Fruit fly (Drosophila melanogaster) whole organism, prepupa: ENCODE measurements around the gene mas.

Source experiments
- Blimp-1 ChIP-seq: fragments of 200-800 bp; sonication (Bioruptor generic); optimal IDR thresholded peaks from 3 replicates; lab custom pipeline; 2017; ENCODE audit warnings: missing biosample characterization, missing genetic modification characterization, mild to moderate bottlenecking, moderate library complexity, missing genetic modification reagents
- CG10631 ChIP-seq: fragments of 200-800 bp; sonication (Bioruptor generic); optimal IDR thresholded peaks from 2 replicates; lab custom pipeline; 2016; ENCODE audit warnings: missing biosample characterization, missing genetic modification characterization
- CG10669 ChIP-seq: fragments of 200-800 bp; sonication (Bioruptor generic); optimal IDR thresholded peaks from 3 replicates; lab custom pipeline; 2018; ENCODE audit warnings: missing biosample characterization, mild to moderate bottlenecking, missing genetic modification characterization, moderate library complexity
- CG15336 ChIP-seq: fragments of 200-800 bp; sonication (Bioruptor generic); IDR thresholded peaks from 2 replicates; pipeline ENCODE4 v1.3.6; 2022; ENCODE audit warnings: missing biosample characterization, missing genetic modification characterization
- CG16779 ChIP-seq: fragments of 200-800 bp; sonication (Bioruptor generic); optimal IDR thresholded peaks from 3 replicates; lab custom pipeline; 2017; ENCODE audit warnings: missing biosample characterization, mild to moderate bottlenecking, missing genetic modification characterization
- CG3032 ChIP-seq: fragments of 200-800 bp; optimal IDR thresholded peaks from 2 replicates; lab custom pipeline; 2019; ENCODE audit warnings: missing biosample characterization, mild to moderate bottlenecking, missing genetic modification characterization, moderate library complexity
- CG32006 ChIP-seq: fragments of 200-800 bp; sonication (Bioruptor generic); optimal IDR thresholded peaks from 3 replicates; lab custom pipeline; 2017; ENCODE audit warnings: missing biosample characterization, mild to moderate bottlenecking, missing genetic modification characterization
- CG3919 ChIP-seq: fragments of 200-800 bp; sonication (Bioruptor generic); optimal IDR thresholded peaks from 3 replicates; lab custom pipeline; 2016; ENCODE audit warnings: missing biosample characterization, missing genetic modification characterization
- CG4318 ChIP-seq: fragments of 200-800 bp; sonication (Bioruptor generic); optimal IDR thresholded peaks from 3 replicates; lab custom pipeline; 2017; ENCODE audit warnings: missing biosample characterization, mild to moderate bottlenecking, missing genetic modification characterization
- CG6163 ChIP-seq: fragments of 200-800 bp; sonication (Bioruptor generic); IDR thresholded peaks from 3 replicates; pipeline ENCODE4 v1.3.6; 2022; ENCODE audit warnings: missing biosample characterization, missing genetic modification characterization
- CG6276 ChIP-seq: fragments of 200-800 bp; sonication (Bioruptor generic); optimal IDR thresholded peaks from 2 replicates; lab custom pipeline; 2017; ENCODE audit warnings: missing biosample characterization, mild to moderate bottlenecking, missing genetic modification characterization
- CG6792 ChIP-seq: fragments of 200-800 bp; sonication (Bioruptor generic); optimal IDR thresholded peaks from 3 replicates; lab custom pipeline; 2016; ENCODE audit warnings: missing biosample characterization, missing genetic modification characterization
- CG8119 ChIP-seq: fragments of 200-800 bp; sonication (Bioruptor generic); IDR thresholded peaks from 3 replicates; pipeline ENCODE4 v1.3.6; 2022; ENCODE audit warnings: missing biosample characterization, missing genetic modification characterization
- CG8319 ChIP-seq: fragments of 200-800 bp; sonication (Bioruptor generic); optimal IDR thresholded peaks from 3 replicates; lab custom pipeline; 2016; ENCODE audit warnings: missing biosample characterization, missing genetic modification characterization
- CG9139 ChIP-seq: fragments of 200-800 bp; sonication (Bioruptor generic); optimal IDR thresholded peaks from 3 replicates; lab custom pipeline; 2017; ENCODE audit warnings: missing biosample characterization, mild to moderate bottlenecking, missing genetic modification characterization
- Eip78C ChIP-seq: fragments of 200-800 bp; sonication (Bioruptor generic); peaks from one replicate; lab custom pipeline; 2016; ENCODE audit warnings: missing biosample characterization, missing genetic modification characterization
- Eip93F ChIP-seq: fragments of 200-800 bp; sonication (Bioruptor generic); optimal IDR thresholded peaks from 2 replicates; lab custom pipeline; 2016; ENCODE audit warnings: missing biosample characterization, mild to moderate bottlenecking, missing genetic modification characterization
- Hr4 ChIP-seq: fragments of 200-800 bp; sonication (Bioruptor generic); optimal IDR thresholded peaks from 3 replicates; lab custom pipeline; 2016; ENCODE audit warnings: missing biosample characterization, missing genetic modification characterization
- Lpt ChIP-seq: fragments of 200-800 bp; sonication (Bioruptor generic); optimal IDR thresholded peaks from 3 replicates; lab custom pipeline; 2016; ENCODE audit warnings: missing biosample characterization, missing genetic modification characterization
- Met ChIP-seq: fragments of 200-800 bp; sonication (Bioruptor generic); optimal IDR thresholded peaks from 3 replicates; lab custom pipeline; 2016; ENCODE audit warnings: missing biosample characterization, missing genetic modification characterization
- OdsH ChIP-seq: fragments of 200-800 bp; sonication (Bioruptor generic); optimal IDR thresholded peaks from 3 replicates; lab custom pipeline; 2016; ENCODE audit warnings: missing biosample characterization, missing genetic modification characterization
- Smox ChIP-seq: fragments of 200-800 bp; sonication (Bioruptor generic); optimal IDR thresholded peaks from 3 replicates; lab custom pipeline; 2016; ENCODE audit warnings: missing biosample characterization, missing genetic modification characterization
- Sox102F ChIP-seq: fragments of 200-800 bp; sonication (Bioruptor generic); optimal IDR thresholded peaks from 2 replicates; lab custom pipeline; 2016; ENCODE audit warnings: missing biosample characterization, mild to moderate bottlenecking, missing genetic modification characterization
- Sox14 ChIP-seq: fragments of 200-800 bp; sonication (Bioruptor generic); optimal IDR thresholded peaks from 3 replicates; lab custom pipeline; 2016; ENCODE audit warnings: missing biosample characterization, missing genetic modification characterization
- Sox15 ChIP-seq: fragments of 200-800 bp; sonication (Bioruptor generic); optimal IDR thresholded peaks from 3 replicates; lab custom pipeline; 2016; ENCODE audit warnings: missing biosample characterization, missing genetic modification characterization
- dac ChIP-seq: fragments of 200-800 bp; sonication (Bioruptor generic); optimal IDR thresholded peaks from 2 replicates; lab custom pipeline; 2017; ENCODE audit warnings: missing biosample characterization, mild to moderate bottlenecking, missing genetic modification characterization
- dsx ChIP-seq: fragments of 200-800 bp; optimal IDR thresholded peaks from 3 replicates; lab custom pipeline; 2019; ENCODE audit warnings: missing biosample characterization, mild to moderate bottlenecking, missing genetic modification characterization, moderate library complexity; ENCODE audit not compliant: poor library complexity, severe bottlenecking
- eg ChIP-seq: fragments of 200-800 bp; sonication (Bioruptor generic); IDR thresholded peaks from 3 replicates; pipeline ENCODE4 v1.3.6; 2022; ENCODE audit warnings: missing biosample characterization, missing genetic modification characterization
- esn ChIP-seq: fragments of 200-800 bp; sonication (Bioruptor generic); optimal IDR thresholded peaks from 2 replicates; lab custom pipeline; 2016; ENCODE audit warnings: missing biosample characterization, mild to moderate bottlenecking, missing genetic modification characterization, moderate library complexity
- fd59A ChIP-seq: fragments of 200-800 bp; sonication (Bioruptor generic); optimal IDR thresholded peaks from 2 replicates; lab custom pipeline; 2017; ENCODE audit warnings: missing biosample characterization, mild to moderate bottlenecking, missing genetic modification characterization, missing genetic modification reagents
- fkh ChIP-seq: fragments of 200-800 bp; sonication (Bioruptor generic); optimal IDR thresholded peaks from 3 replicates; lab custom pipeline; 2017; ENCODE audit warnings: missing biosample characterization, mild to moderate bottlenecking, missing genetic modification characterization, moderate library complexity
- lz ChIP-seq: fragments of 200-800 bp; sonication (Bioruptor generic); optimal IDR thresholded peaks from 3 replicates; lab custom pipeline; 2016; ENCODE audit warnings: missing biosample characterization, missing genetic modification characterization
- spab ChIP-seq: fragments of 200-800 bp; sonication (Bioruptor generic); optimal IDR thresholded peaks from 2 replicates; lab custom pipeline; 2017; ENCODE audit warnings: missing biosample characterization, mild to moderate bottlenecking, missing genetic modification characterization, missing genetic modification reagents
- ss ChIP-seq, 2 experiments: fragments of 200-800 bp; sonication (Bioruptor generic); optimal IDR thresholded peaks; 2 replicates in 1 of 2; 3 replicates in 1 of 2; lab custom pipeline; 2017 to 2018; ENCODE audit warnings: mild to moderate bottlenecking in 2 of 2, missing biosample characterization in 2 of 2, missing genetic modification characterization in 2 of 2, moderate library complexity in 1 of 2
- svp ChIP-seq: fragments of 200-800 bp; sonication (Bioruptor generic); peaks from one replicate; lab custom pipeline; 2016; ENCODE audit warnings: missing biosample characterization, missing genetic modification characterization
- topi ChIP-seq: fragments of 200-800 bp; sonication (Bioruptor generic); optimal IDR thresholded peaks from 3 replicates; lab custom pipeline; 2016; ENCODE audit warnings: missing biosample characterization, missing genetic modification characterization
- vri ChIP-seq: fragments of 200-800 bp; sonication (Bioruptor generic); optimal IDR thresholded peaks from 3 replicates; lab custom pipeline; 2016; ENCODE audit warnings: missing biosample characterization, mild to moderate bottlenecking, missing genetic modification characterization

Gene mas

dm6 chr3L:4142064-4142463, 25.2 kb downstream of the mas start, which contains the start of gene CG32260:
Gene CG32260, plus strand, starts transcription at chr3L:4142364.
- no peak for TF ChIP-seq Smox (GFP tag; lab: Kevin White, UChicago)

- TF ChIP-seq svp (GFP tag; lab: Kevin White, UChicago) (peak; percentile 20), CG6792 (no peak)
These were observed 26.1 kb downstream of the mas start, which contains the start of gene Akh for dm6 chr3L:4141167-4141566. Gene Akh, plus strand, starts transcription at chr3L:4141467.

DNA sequence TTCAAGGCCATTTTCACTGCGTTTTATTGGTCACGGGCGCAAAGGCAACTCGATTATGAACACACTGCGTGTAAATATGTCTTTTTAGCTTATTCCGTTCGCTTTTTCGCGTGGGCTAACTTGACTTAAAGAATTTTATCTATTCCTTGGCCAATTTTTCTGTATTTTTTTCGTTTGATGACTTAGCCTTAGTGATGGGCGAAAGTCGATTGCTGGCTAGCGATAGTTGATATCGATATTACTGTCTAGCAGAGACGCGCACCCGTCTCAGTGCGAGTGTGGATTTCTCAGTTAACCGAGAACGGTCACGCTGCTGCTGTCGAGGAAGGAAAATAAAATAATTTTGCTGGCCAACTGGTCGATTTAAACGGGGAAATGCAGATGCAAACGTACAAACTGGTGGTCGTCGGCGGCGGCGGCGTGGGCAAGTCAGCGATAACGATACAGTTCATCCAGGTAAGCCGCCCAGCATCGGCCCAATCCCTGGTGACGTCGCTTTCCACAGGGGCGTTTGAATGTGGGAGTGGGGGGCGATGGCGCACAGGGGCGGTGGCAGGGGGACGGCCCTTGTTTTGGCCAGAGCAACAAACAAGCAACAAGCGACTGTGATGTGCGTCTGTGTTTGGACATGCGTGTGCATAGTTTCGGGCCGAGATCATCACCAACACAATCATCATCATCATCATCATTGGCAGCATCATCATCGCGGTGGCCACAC, 28.3 kb downstream of the mas start, which contains the start of the genes Rop and Ras64B:
TSS of gene Rop (minus strand) at position 193 of the 718 bp plus-strand sequence.
TSS of gene Ras64B (plus strand) at position 273 of the 718 bp plus-strand sequence.
- TF ChIP-seq Sox14 (GFP tag; lab: Kevin White, UChicago): peak; percentile 75
- peak; percentile 87 for TF ChIP-seq fkh (GFP tag; lab: Kevin White, UChicago)
- no peak for TF ChIP-seq fd59A (GFP tag; lab: Kevin White, UChicago)
- no peak for TF ChIP-seq CG6163 (GFP tag; lab: Robert Waterston, UW)
- TF ChIP-seq Eip93F (GFP tag; lab: Kevin White, UChicago): no peak
- TF ChIP-seq Met (GFP tag; lab: Kevin White, UChicago): no peak
- no peak for TF ChIP-seq CG9139 (GFP tag; lab: Kevin White, UChicago)
- no peak for TF ChIP-seq CG32006
- TF ChIP-seq esn (GFP tag; lab: Kevin White, UChicago): peak; percentile 57
- TF ChIP-seq Hr4: no peak
- TF ChIP-seq svp (GFP tag; lab: Kevin White, UChicago): peak; percentile 94
- TF ChIP-seq CG15336 (GFP tag; lab: Robert Waterston, UW): peak; percentile 14; the same call in 1 of the 2 replicates
- TF ChIP-seq Eip78C (GFP tag; lab: Kevin White, UChicago): no peak
- peak; percentile 29 for TF ChIP-seq CG3032 (tag; lab: Kevin White, UChicago)
- no peak for TF ChIP-seq Sox15 (GFP tag; lab: Kevin White, UChicago)
- TF ChIP-seq CG6276 (GFP tag; lab: Kevin White, UChicago): no peak
- no peak for TF ChIP-seq eg
- TF ChIP-seq lz (GFP tag; lab: Kevin White, UChicago): peak; percentile 20
- no peak for TF ChIP-seq CG6792
- no peak for TF ChIP-seq Sox102F (GFP tag; lab: Kevin White, UChicago)
- no peak for TF ChIP-seq topi
- TF ChIP-seq OdsH (GFP tag; lab: Kevin White, UChicago): no peak
- TF ChIP-seq Smox (GFP tag; lab: Kevin White, UChicago): no peak
- no peak for TF ChIP-seq dac (GFP tag; lab: Kevin White, UChicago)
- peak; percentile 22; the same call in 1 of the 3 replicates for TF ChIP-seq CG8119
- no peak for TF ChIP-seq CG10631 (GFP tag; lab: Kevin White, UChicago)
- TF ChIP-seq Blimp-1: no peak

dm6 chr3L:4135857-4136256, 31.4 kb downstream of the mas start, which contains the start of gene RfC4:
Gene RfC4, minus strand, starts transcription at chr3L:4136038.
- TF ChIP-seq CG4318 (GFP tag; lab: Kevin White, UChicago) (no peak), Eip78C (GFP tag; lab: Kevin White, UChicago) (no peak), CG8319 (GFP tag; lab: Kevin White, UChicago) (no peak), CG10669 (no peak), CG16779 (tag; lab: Kevin White, UChicago) (no peak), CG3919 (no peak), spab (GFP tag; lab: Kevin White, UChicago) (no peak), vri (GFP tag; lab: Kevin White, UChicago) (no peak), Lpt (no peak), OdsH (GFP tag; lab: Kevin White, UChicago) (no peak), dsx (no peak), CG32006 (no peak), ss (GFP tag; optimal IDR thresholded peaks at IDR 0.05; lab: Kevin White, UChicago) (no peak), esn (GFP tag; lab: Kevin White, UChicago) (no peak)
